Fruit fly (Drosophila melanogaster): ENCODE results near the gene Ugt37A3.
"Not testable (repeated sequence)": the region's sequence is repeated elsewhere in the genome, so short reads cannot be mapped to it uniquely, and the experiment has no call there.

Ugt37A3 gene

dm6 chr3R:12712178-12713172 lies 31.0 kb downstream of the Ugt37A3 start, which contains the start of gene PolQ:
PolQ (minus strand) TSS chr3R:12712299.
- TF ChIP-seq CG8478, CTCF (optimal IDR thresholded peaks at IDR 0.05): not testable (repeated sequence)

DNA sequence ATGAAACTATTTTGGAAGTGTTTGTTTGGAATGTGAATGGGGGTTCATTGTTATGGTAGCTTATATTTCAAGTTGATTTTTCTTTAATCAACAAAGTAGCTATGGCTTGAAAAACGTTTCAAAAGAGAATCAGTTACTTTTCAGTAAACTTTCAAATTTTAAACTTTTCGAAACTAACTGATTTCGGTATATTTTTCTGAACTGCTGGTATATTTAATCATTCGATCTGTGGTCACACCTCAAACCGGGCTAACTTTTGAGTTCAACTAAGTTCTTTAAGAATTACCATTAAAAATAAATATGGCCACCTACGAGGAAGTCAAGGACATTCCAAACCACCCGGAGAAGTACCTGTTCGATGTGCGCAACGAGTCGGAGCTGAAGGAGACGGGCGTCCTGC lies 38.6 kb downstream of the Ugt37A3 start, which contains the start of gene CG12279:
Gene CG12279 (plus strand): TSS at position 234 of the 400 bp plus-strand sequence.
- no peak for TF ChIP-seq CG8478 (optimal IDR thresholded peaks at IDR 0.05)
- TF ChIP-seq CTCF (optimal IDR thresholded peaks at IDR 0.05) = no peak

dm6 chr3R:12701994-12702494 lies 41.4 kb downstream of the Ugt37A3 start:
- TF ChIP-seq CG8478 (optimal IDR thresholded peaks at IDR 0.05) (no peak), CTCF (optimal IDR thresholded peaks at IDR 0.05) (no peak)

- TF ChIP-seq CG8478 (optimal IDR thresholded peaks at IDR 0.05) (no peak), CTCF (optimal IDR thresholded peaks at IDR 0.05) (no peak)
Measured at dm6 chr3R:12701257-12701656, 42.2 kb downstream of the Ugt37A3 start.

DNA sequence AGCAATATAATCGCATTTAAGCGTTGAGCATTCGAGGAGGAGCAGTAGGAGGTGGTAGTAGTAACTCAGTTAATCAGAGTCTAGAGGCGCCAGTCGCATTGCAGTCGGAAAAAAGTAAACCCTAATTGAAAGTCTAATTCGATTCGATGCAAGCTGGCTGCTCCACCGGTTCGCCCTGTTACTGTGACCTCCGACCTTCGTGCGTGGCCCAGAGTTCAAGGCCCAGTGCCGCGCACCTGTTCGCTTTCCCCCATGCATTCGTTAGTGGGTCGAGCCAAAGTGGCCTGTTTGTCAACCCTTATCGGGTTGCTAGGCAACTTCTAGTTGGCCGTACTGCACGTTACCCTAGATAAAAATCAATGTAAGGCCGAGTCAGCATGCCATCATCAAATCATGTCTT lies 43.0 kb downstream of the Ugt37A3 start:
- TF ChIP-seq CTCF (optimal IDR thresholded peaks at IDR 0.05) (no peak), CG8478 (optimal IDR thresholded peaks at IDR 0.05) (no peak)

DNA sequence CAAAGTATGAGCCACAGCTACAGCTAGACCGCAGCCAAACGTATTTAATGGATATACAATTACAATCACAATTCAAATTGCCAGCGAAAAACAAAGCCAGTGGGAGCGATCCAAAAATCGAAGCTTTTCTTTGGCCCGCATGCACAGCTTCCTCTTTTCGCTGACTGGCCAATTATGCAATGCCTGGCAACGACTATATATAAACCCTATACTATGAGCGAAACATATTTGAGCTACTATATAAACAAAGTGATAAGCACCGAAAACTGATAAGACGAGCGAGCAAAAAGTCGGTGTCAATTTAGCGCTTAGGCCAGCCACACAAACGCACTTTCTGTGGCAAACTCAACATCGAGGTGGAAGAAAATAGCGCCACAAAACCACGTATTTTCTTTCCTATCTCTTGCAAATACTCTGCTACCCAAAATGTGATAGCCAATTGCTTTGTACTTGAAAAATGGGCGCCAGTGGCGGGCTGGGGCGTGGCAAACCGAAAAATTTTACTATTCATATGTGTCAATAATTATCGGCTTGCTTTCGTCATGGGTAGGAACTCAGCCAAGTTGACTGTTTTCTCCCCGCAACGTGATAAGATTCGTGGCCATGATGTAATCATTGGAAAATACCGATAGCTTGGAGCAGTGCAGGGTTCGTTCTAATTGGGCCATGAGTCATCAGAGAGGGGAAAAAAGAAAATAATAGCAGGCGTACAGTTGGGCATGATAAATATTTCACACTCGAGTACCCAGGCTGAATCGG lies 43.7 kb downstream of the Ugt37A3 start:
- no peak for TF ChIP-seq CTCF (optimal IDR thresholded peaks at IDR 0.05)

DNA sequence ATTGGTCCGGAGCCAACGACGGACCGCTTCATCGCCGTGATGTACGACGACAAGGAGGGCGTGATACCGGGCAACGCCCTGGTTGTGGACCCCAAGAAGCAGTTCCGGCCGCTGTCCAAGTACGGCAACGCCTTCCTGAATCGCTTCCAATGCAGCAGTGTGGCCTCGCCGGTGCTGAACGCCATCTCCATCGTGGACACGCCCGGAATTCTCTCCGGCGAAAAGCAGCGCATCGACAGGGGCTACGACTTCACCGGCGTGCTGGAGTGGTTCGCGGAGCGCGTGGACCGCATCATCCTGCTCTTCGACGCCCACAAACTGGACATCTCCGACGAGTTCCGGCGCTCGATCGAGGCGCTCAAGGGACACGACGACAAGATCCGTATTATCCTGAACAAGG lies 45.1 kb downstream of the Ugt37A3 start:
- TF ChIP-seq CTCF (optimal IDR thresholded peaks at IDR 0.05) (no peak), CG8478 (optimal IDR thresholded peaks at IDR 0.05) (no peak)

DNA sequence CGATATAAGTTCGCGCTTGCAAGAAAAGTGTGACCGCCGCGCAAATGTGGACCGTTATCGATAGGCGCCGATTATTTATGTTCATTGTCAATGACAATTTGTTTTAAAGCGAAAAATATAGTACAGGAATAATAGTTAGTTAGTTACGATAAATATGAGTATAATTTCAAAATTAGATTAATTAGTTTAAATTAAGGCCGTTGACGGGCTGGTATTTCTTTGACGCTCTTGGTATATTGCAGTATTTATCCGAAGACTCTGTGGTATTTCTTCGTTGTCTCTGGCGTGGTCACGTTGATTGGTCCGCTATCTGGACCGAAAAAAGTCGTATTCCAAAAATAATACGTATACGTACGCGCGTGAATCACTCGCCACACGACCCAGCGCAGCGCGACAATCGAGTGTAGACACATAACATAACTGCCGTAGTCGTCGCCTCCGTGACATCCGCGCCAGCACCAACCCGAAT lies 45.9 kb downstream of the Ugt37A3 start:
- TF ChIP-seq CTCF (optimal IDR thresholded peaks at IDR 0.05) (no peak), CG8478 (optimal IDR thresholded peaks at IDR 0.05) (no peak)

- TF ChIP-seq CTCF (optimal IDR thresholded peaks at IDR 0.05) = no peak
- no peak for TF ChIP-seq CG8478 (optimal IDR thresholded peaks at IDR 0.05)
Measured at dm6 chr3R:12697022-12697421, 46.5 kb downstream of the Ugt37A3 start, which contains the start of gene Past1. Past1 (plus strand) TSS chr3R:12697322.

- no peak for TF ChIP-seq CG8478 (optimal IDR thresholded peaks at IDR 0.05)
- TF ChIP-seq CTCF (optimal IDR thresholded peaks at IDR 0.05) = no peak
Measured at dm6 chr3R:12694742-12695141, 48.7 kb downstream of the Ugt37A3 start, which contains the start of the genes CG14391 and NijC. CG14391 (minus strand) TSS chr3R:12694842. NijC (plus strand) TSS chr3R:12695129.

DNA sequence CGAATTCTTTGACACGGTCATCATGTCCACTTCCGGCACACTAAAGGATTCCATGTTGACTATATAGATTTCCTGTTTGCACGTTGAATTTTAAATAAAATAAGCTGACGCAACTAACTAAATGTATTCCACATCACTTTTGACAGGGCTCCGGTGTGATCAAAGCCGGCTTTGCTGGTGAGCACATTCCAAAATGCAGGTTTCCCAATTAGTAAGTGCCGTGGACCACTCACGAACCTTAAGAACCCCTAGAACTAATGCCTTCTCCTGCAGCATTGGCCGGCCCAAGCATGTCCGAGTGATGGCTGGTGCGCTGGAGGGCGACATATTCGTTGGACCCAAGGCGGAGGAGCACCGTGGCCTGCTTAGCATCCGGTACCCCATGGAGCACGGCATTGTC lies 51.0 kb downstream of the Ugt37A3 start, which contains the start of gene CG31347:
Gene CG31347 (minus strand): TSS at position 101 of the 400 bp plus-strand sequence.
- no peak for TF ChIP-seq CTCF (optimal IDR thresholded peaks at IDR 0.05)
- TF ChIP-seq CG8478 (optimal IDR thresholded peaks at IDR 0.05) = no peak
